Worm (Caenorhabditis elegans): ENCODE data around the gene fbxa-77.

Gene fbxa-77

ce11 chrIII:1206331-1206730, 42.9 kb upstream of the fbxa-77 start:
- TF ChIP-seq fax-1 (tag; optimal IDR thresholded peaks at IDR 0.05) = no peak
- peak; percentile 4 for TF ChIP-seq ceh-48 (tag; optimal IDR thresholded peaks at IDR 0.05)

- peak; percentile 6 for TF ChIP-seq ceh-48 (tag; optimal IDR thresholded peaks at IDR 0.05)
- TF ChIP-seq ceh-31 (tag; optimal IDR thresholded peaks at IDR 0.05) = no peak
These were observed 42.2 kb upstream of the fbxa-77 start for ce11 chrIII:1207027-1207426.

DNA sequence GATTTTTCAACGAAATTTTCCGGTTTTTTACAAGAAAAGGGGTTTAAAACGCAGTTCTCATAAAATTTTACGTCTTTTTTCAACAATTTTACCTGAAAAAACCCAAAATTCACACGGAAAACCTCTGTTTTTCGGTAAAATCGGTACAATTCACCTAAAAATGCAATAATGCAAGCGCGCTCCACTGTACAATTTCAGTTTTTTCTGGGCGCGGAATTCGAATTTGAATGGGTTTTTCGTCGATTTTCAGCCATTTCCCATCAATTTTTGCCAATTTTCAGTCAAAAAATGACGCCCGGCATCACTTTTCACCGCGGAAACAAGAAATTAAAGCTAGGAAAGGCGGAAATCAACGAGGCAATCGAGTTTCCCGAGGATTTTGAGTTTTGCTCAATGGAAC, 41.4 kb upstream of the fbxa-77 start, which contains the start of gene orc-3:
Gene orc-3, plus strand, starts transcription at position 282 of the 400 bp plus-strand sequence.
- no peak for TF ChIP-seq pha-4 (tag; optimal IDR thresholded peaks at IDR 0.05)
- TF ChIP-seq rnt-1 (tag; optimal IDR thresholded peaks at IDR 0.05) = no peak
- TF ChIP-seq C38D4.7 (GFP tag; optimal IDR thresholded peaks at IDR 0.05) = no peak
- TF ChIP-seq dve-1 (tag; optimal IDR thresholded peaks at IDR 0.05) = no peak
- no peak for TF ChIP-seq ceh-18 (tag; optimal IDR thresholded peaks at IDR 0.05)
- TF ChIP-seq ceh-6 (GFP tag; optimal IDR thresholded peaks at IDR 0.05) = no peak

DNA sequence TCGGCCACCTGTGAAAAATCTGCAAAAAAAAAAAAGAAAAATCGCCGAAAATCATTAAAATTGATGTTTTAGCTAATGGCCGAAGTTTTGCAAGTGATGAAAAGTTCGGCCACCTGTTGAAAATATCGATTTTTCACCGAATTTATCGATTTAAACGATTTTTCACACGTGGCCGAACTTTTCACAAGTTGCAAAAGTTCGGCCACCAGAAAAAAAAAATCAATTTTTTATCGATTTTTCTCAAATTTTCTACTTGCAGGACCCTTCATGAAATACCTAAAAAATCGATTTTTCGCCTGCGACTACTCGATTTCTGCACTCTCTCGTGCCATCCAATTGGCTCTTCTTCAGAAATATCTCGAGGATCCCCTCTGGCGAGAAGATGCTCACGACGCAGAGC, 38.6 kb upstream of the fbxa-77 start:
- TF ChIP-seq ceh-2 (tag; optimal IDR thresholded peaks at IDR 0.05) = no peak
- no peak for TF ChIP-seq pqm-1 (tag; optimal IDR thresholded peaks at IDR 0.05)
- TF ChIP-seq hlh-13 (GFP tag; optimal IDR thresholded peaks at IDR 0.05) = no peak
- TF ChIP-seq ceh-45 (GFP tag; IDR thresholded peaks at IDR 0.05) = no peak
- TF ChIP-seq hlh-6 (tag; optimal IDR thresholded peaks at IDR 0.05) = no peak
- no peak for TF ChIP-seq syd-9 (tag; optimal IDR thresholded peaks at IDR 0.05)
- TF ChIP-seq ceh-48 (tag; optimal IDR thresholded peaks at IDR 0.05) = peak; percentile 6
- no peak for TF ChIP-seq mec-3 (tag; optimal IDR thresholded peaks at IDR 0.05; ENCODE audit: borderline replicate concordance)

- TF ChIP-seq unc-55 (GFP tag; optimal IDR thresholded peaks at IDR 0.05) (no peak), rnt-1 (tag; optimal IDR thresholded peaks at IDR 0.05) (no peak), mec-3 (tag; optimal IDR thresholded peaks at IDR 0.05; ENCODE audit: borderline replicate concordance) (no peak), nhr-11 (tag; optimal IDR thresholded peaks at IDR 0.05) (no peak), fkh-6 (tag; optimal IDR thresholded peaks at IDR 0.05) (no peak), K02D7.2 (tag; optimal IDR thresholded peaks at IDR 0.05) (no peak), F13H6.1 (tag; optimal IDR thresholded peaks at IDR 0.05) (no peak)
These were observed 35.1 kb upstream of the fbxa-77 start for ce11 chrIII:1214121-1214673.

DNA sequence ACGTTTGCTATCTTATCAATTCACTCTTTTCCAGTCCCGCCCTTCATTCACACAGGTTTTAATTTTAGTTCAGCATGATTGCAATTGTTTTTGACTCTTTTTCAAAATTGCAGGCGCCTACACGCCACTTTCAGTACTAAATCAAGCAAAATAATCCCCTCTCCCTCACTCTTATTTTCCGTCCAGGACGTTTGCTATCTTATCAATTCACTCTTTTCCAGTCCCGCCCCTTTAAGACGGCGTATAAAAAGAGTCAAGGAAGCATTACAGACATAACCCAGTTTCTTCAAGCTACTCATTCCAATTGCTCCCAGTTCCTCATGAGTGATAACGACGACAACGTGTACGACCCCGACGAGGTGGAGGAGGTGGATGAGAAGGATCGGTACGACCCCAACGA, 34.6 kb upstream of the fbxa-77 start, which contains the start of gene Y119D3B.21:
Gene Y119D3B.21, plus strand, starts transcription at position 321 of the 400 bp plus-strand sequence.
- TF ChIP-seq pqm-1 (tag; optimal IDR thresholded peaks at IDR 0.05) = peak; percentile 77
- TF ChIP-seq K09A11.1 (tag; optimal IDR thresholded peaks at IDR 0.05; ENCODE audit: insufficient read depth) = no peak
- no peak for TF ChIP-seq eyg-1 (tag; optimal IDR thresholded peaks at IDR 0.05)
- TF ChIP-seq hlh-15 (tag; optimal IDR thresholded peaks at IDR 0.05) = no peak
- no peak for TF ChIP-seq madf-2 (tag; optimal IDR thresholded peaks at IDR 0.05)
- TF ChIP-seq ceh-45 (GFP tag; IDR thresholded peaks at IDR 0.05) = no peak
- no peak for TF ChIP-seq odd-2 (tag; optimal IDR thresholded peaks at IDR 0.05)
- TF ChIP-seq pax-1 (tag; optimal IDR thresholded peaks at IDR 0.05) = no peak
- no peak for TF ChIP-seq ceh-18 (tag; optimal IDR thresholded peaks at IDR 0.05)
- no peak for TF ChIP-seq mec-3 (tag; optimal IDR thresholded peaks at IDR 0.05; ENCODE audit: borderline replicate concordance)
- no peak for TF ChIP-seq sox-2 (GFP tag; IDR thresholded peaks at IDR 0.05)
- TF ChIP-seq pag-3 (tag; optimal IDR thresholded peaks at IDR 0.05; ENCODE audit: borderline replicate concordance) = no peak
- TF ChIP-seq ceh-24 (tag; optimal IDR thresholded peaks at IDR 0.05) = no peak
- no peak for TF ChIP-seq ztf-16 (tag; optimal IDR thresholded peaks at IDR 0.05)
- peak; percentile 10 for TF ChIP-seq elt-2 (tag; optimal IDR thresholded peaks at IDR 0.05)

All from whole organism, late embryonic.